Fruit fly (Drosophila melanogaster): Measurements from ENCODE around the gene Hipk.

Gene Hipk

DNA sequence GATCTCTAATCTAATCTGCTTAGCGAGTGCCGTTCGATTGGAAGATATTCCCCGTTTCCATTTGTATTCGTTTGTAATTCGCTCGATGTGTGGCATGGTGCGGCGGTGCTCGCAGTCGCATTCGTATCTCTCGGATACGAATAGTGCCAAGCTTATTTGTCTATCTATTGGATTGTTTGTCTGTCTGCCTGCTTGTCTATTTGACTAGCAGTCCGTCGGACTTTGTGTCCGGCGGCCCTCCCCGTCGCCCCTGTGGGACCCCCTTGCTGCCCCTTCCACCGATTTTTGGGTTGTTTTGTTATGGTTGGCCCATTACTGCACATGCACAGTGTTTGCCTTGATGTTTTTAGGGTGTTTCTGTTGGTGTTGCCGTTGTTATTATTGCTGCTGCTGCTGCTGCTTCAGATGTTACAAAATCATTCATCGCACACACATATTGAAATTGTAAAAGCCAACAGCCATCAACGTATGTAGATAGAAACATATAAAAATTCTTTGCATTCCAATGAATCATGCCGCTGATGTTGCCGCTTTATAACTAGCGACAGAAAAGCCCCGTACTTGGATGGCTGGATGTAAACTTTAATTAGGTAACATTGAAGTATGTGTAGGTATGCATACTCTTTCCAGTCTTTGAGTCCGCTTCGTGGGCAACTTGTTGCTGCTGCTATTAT lies 72.0 kb downstream of the Hipk start:
- TF ChIP-seq NC2β (GFP tag; optimal IDR thresholded peaks at IDR 0.05) (no peak), CG1529 (GFP tag; optimal IDR thresholded peaks at IDR 0.05) (no peak), CG12071 (GFP tag; optimal IDR thresholded peaks at IDR 0.05) (peak; percentile 55), CG18476 (GFP tag; optimal IDR thresholded peaks at IDR 0.05) (no peak), CG8478 (optimal IDR thresholded peaks at IDR 0.05) (no peak), hb (GFP tag; IDR thresholded peaks at IDR 0.05; ENCODE audit: partially characterized antibody) (no peak), Dll (GFP tag; IDR thresholded peaks at IDR 0.05; ENCODE audit: partially characterized antibody) (no peak), PHDP (tag; optimal IDR thresholded peaks at IDR 0.05) (no peak), Chrac-16 (GFP tag; optimal IDR thresholded peaks at IDR 0.05) (no peak), HLH4C (GFP tag; IDR thresholded peaks at IDR 0.05; ENCODE audit: partially characterized antibody) (no peak), CG10979 (tag; optimal IDR thresholded peaks at IDR 0.05) (no peak), Vsx1 (GFP tag; optimal IDR thresholded peaks at IDR 0.05) (peak; percentile 51), Fer1 (GFP tag; optimal IDR thresholded peaks at IDR 0.05) (peak; percentile 18), p53 (GFP tag; optimal IDR thresholded peaks at IDR 0.05) (no peak), amos (GFP tag; IDR thresholded peaks at IDR 0.05; ENCODE audit: partially characterized antibody) (no peak), CG31388 (GFP tag; optimal IDR thresholded peaks at IDR 0.05) (no peak), danr (GFP tag; IDR thresholded peaks at IDR 0.05) (no peak), CG8281 (tag; optimal IDR thresholded peaks at IDR 0.05) (no peak), CG6654 (GFP tag; optimal IDR thresholded peaks at IDR 0.05) (no peak), CG1832 (GFP tag; optimal IDR thresholded peaks at IDR 0.05) (no peak), CG18599 (GFP tag; optimal IDR thresholded peaks at IDR 0.05) (peak; percentile 64), H2.0 (GFP tag; IDR thresholded peaks at IDR 0.05) (no peak), ci (GFP tag; IDR thresholded peaks at IDR 0.05) (peak; percentile 86), vfl (GFP tag; optimal IDR thresholded peaks at IDR 0.05) (no peak), shn (GFP tag; optimal IDR thresholded peaks at IDR 0.05) (no peak), chn (GFP tag; optimal IDR thresholded peaks at IDR 0.05) (no peak), seq (GFP tag; IDR thresholded peaks at IDR 0.05) (peak; percentile 26; the same call in 1 of the 2 replicates), Max (GFP tag; optimal IDR thresholded peaks at IDR 0.05) (no peak), fu2 (GFP tag; optimal IDR thresholded peaks at IDR 0.05) (no peak), CG1792 (GFP tag; optimal IDR thresholded peaks at IDR 0.05) (no peak), CG4404 (GFP tag; IDR thresholded peaks at IDR 0.05) (no peak), chif (GFP tag; optimal IDR thresholded peaks at IDR 0.05) (no peak), ttk (GFP tag; IDR thresholded peaks at IDR 0.05) (peak; percentile 62), Mad (GFP tag; optimal IDR thresholded peaks at IDR 0.05) (no peak), pho (GFP tag; optimal IDR thresholded peaks at IDR 0.05) (no peak), CG13296 (GFP tag; optimal IDR thresholded peaks at IDR 0.05) (no peak), CG6272 (GFP tag; IDR thresholded peaks at IDR 0.05) (no peak), CG6791 (GFP tag; IDR thresholded peaks at IDR 0.05; ENCODE audit: partially characterized antibody) (no peak), CG15696 (tag; optimal IDR thresholded peaks at IDR 0.05) (peak; percentile 22), psq (GFP tag; optimal IDR thresholded peaks at IDR 0.05) (no peak), CG9727 (GFP tag; optimal IDR thresholded peaks at IDR 0.05) (no peak), CG7372 (GFP tag; IDR thresholded peaks at IDR 0.05) (no peak), tap (tag; optimal IDR thresholded peaks at IDR 0.05) (no peak), Taf1 (GFP tag; IDR thresholded peaks at IDR 0.05) (no peak), tin (GFP tag; optimal IDR thresholded peaks at IDR 0.05) (no peak), ftz-f1 (GFP tag; optimal IDR thresholded peaks at IDR 0.05) (no peak), Lpt (GFP tag; optimal IDR thresholded peaks at IDR 0.05) (no peak), Meics (GFP tag; optimal IDR thresholded peaks at IDR 0.05) (no peak), tna (GFP tag; IDR thresholded peaks at IDR 0.05; ENCODE audit: partially characterized antibody) (no peak), MBD-R2 (GFP tag; IDR thresholded peaks at IDR 0.05) (peak; percentile 29; the same call in 1 of the 2 replicates), Bteb2 (GFP tag; optimal IDR thresholded peaks at IDR 0.05) (no peak)

Measured in whole organism, embryonic.